Fruit fly (Drosophila melanogaster): ENCODE results near the gene CG10996.

CG10996 gene

dm6 chrX:13748906-13749872 lies 48.2 kb downstream of the CG10996 start (continued):
- TF ChIP-seq Eip93F (GFP tag; optimal IDR thresholded peaks at IDR 0.05) (no peak), fd59A (GFP tag; optimal IDR thresholded peaks at IDR 0.05) (no peak), ss (GFP tag; optimal IDR thresholded peaks at IDR 0.05) (peak; percentile 34 to 46), achi (GFP tag; optimal IDR thresholded peaks at IDR 0.05) (peak; percentile 26), Met (GFP tag; optimal IDR thresholded peaks at IDR 0.05) (peak; percentile 36), svp (GFP tag) (peak; percentile 71), CG3032 (tag; optimal IDR thresholded peaks at IDR 0.05) (no peak), pdm3 (GFP tag; optimal IDR thresholded peaks at IDR 0.05) (no peak), CG4318 (GFP tag; optimal IDR thresholded peaks at IDR 0.05) (peak; percentile 27), CG15336 (GFP tag; IDR thresholded peaks at IDR 0.05) (peak; percentile 81), fkh (GFP tag; optimal IDR thresholded peaks at IDR 0.05) (peak; percentile 52), CG8632 (GFP tag; optimal IDR thresholded peaks at IDR 0.05) (peak; percentile 27), Hr39 (GFP tag; optimal IDR thresholded peaks at IDR 0.05) (no peak), Gug (GFP tag; IDR thresholded peaks at IDR 0.05) (peak; percentile 67; the same call in 1 of the 2 replicates), Blimp-1 (GFP tag; optimal IDR thresholded peaks at IDR 0.05) (no peak), CG10669 (GFP tag; optimal IDR thresholded peaks at IDR 0.05) (peak; percentile 1), net (GFP tag; optimal IDR thresholded peaks at IDR 0.05) (no peak), vri (GFP tag; optimal IDR thresholded peaks at IDR 0.05) (peak; percentile 88), topi (GFP tag; optimal IDR thresholded peaks at IDR 0.05) (peak; percentile 24), Eip75B (GFP tag; optimal IDR thresholded peaks at IDR 0.05) (peak; percentile 15), Sox14 (GFP tag; optimal IDR thresholded peaks at IDR 0.05) (peak; percentile 9), dsx (GFP tag; optimal IDR thresholded peaks at IDR 0.05; ENCODE audit: poor library complexity, severe bottlenecking) (no peak), Hr4 (GFP tag; optimal IDR thresholded peaks at IDR 0.05) (peak; percentile 44), CG11762 (GFP tag; optimal IDR thresholded peaks at IDR 0.05; ENCODE audit: insufficient read depth) (no peak), Sox15 (GFP tag; optimal IDR thresholded peaks at IDR 0.05) (no peak), Ets21C (GFP tag; optimal IDR thresholded peaks at IDR 0.05) (no peak), CG16779 (tag; optimal IDR thresholded peaks at IDR 0.05) (no peak), CG8119 (GFP tag; IDR thresholded peaks at IDR 0.05) (peak; percentile 75; the same call in 2 of the 3 replicates), Eip78C (GFP tag) (peak; percentile 85), CG31627 (GFP tag; optimal IDR thresholded peaks at IDR 0.05) (no peak), CG32006 (GFP tag; optimal IDR thresholded peaks at IDR 0.05) (peak; percentile 54), CG7368 (GFP tag; optimal IDR thresholded peaks at IDR 0.05) (peak; percentile 5), CG6792 (GFP tag; optimal IDR thresholded peaks at IDR 0.05) (no peak), CG6276 (GFP tag; optimal IDR thresholded peaks at IDR 0.05) (peak; percentile 32), Ets96B (tag; optimal IDR thresholded peaks at IDR 0.05) (peak; percentile 22)

dm6 chrX:13747635-13748467 lies 49.6 kb downstream of the CG10996 start:
- TF ChIP-seq achi (GFP tag; optimal IDR thresholded peaks at IDR 0.05) (peak; percentile 47), CG32006 (GFP tag; optimal IDR thresholded peaks at IDR 0.05) (peak; percentile 80), CG8319 (GFP tag; optimal IDR thresholded peaks at IDR 0.05) (peak; percentile 18), Sox14 (GFP tag; optimal IDR thresholded peaks at IDR 0.05) (peak; percentile 11), spab (GFP tag; optimal IDR thresholded peaks at IDR 0.05) (peak; percentile 23), Eip93F (GFP tag; optimal IDR thresholded peaks at IDR 0.05) (no peak), CG9139 (GFP tag; optimal IDR thresholded peaks at IDR 0.05) (peak; percentile 26), fkh (GFP tag; optimal IDR thresholded peaks at IDR 0.05) (no peak), Sox102F (GFP tag; optimal IDR thresholded peaks at IDR 0.05) (no peak), net (GFP tag; optimal IDR thresholded peaks at IDR 0.05) (peak; percentile 30), CG16779 (tag; optimal IDR thresholded peaks at IDR 0.05) (peak; percentile 51), CG11762 (GFP tag; optimal IDR thresholded peaks at IDR 0.05; ENCODE audit: insufficient read depth) (peak; percentile 27), Eip75B (GFP tag; optimal IDR thresholded peaks at IDR 0.05) (no peak), CG10669 (GFP tag; optimal IDR thresholded peaks at IDR 0.05) (no peak), cyc (GFP tag; optimal IDR thresholded peaks at IDR 0.05) (no peak), Smox (GFP tag; optimal IDR thresholded peaks at IDR 0.05) (no peak), Blimp-1 (GFP tag; optimal IDR thresholded peaks at IDR 0.05) (no peak), Hr39 (GFP tag; optimal IDR thresholded peaks at IDR 0.05) (no peak), dsx (GFP tag; optimal IDR thresholded peaks at IDR 0.05; ENCODE audit: poor library complexity, severe bottlenecking) (peak; percentile 63), eg (GFP tag; IDR thresholded peaks at IDR 0.05) (peak; percentile 77), Sox15 (GFP tag; optimal IDR thresholded peaks at IDR 0.05) (no peak), OdsH (GFP tag; optimal IDR thresholded peaks at IDR 0.05) (peak; percentile 46), CG1621 (tag; optimal IDR thresholded peaks at IDR 0.05) (no peak), CG8632 (GFP tag; optimal IDR thresholded peaks at IDR 0.05) (no peak), pdm3 (GFP tag; optimal IDR thresholded peaks at IDR 0.05) (peak; percentile 50)
